Fruit fly (Drosophila melanogaster) whole organism, embryonic: ENCODE measurements around the gene CG43658.

Experiments
- ATbp ChIP-seq: fragments of 200-800 bp; sonication (Bioruptor generic); optimal IDR thresholded peaks from 2 replicates; lab custom pipeline; 2017; ENCODE audit warnings: missing biosample characterization, mild to moderate bottlenecking, missing genetic modification characterization, missing genetic modification reagents
- Bgb ChIP-seq: fragments of 200-800 bp; sonication (Bioruptor generic); IDR thresholded peaks from 2 replicates; pipeline ENCODE4 v1.3.6; 2022; ENCODE audit warnings: missing biosample characterization, missing genetic modification characterization; ENCODE audit not compliant: partially characterized antibody
- BtbVII ChIP-seq: fragments of 200-800 bp; sonication (Bioruptor generic); optimal IDR thresholded peaks from 3 replicates; lab custom pipeline; 2017; ENCODE audit warnings: missing biosample characterization, mild to moderate bottlenecking, missing genetic modification characterization
- CG11560 ChIP-seq: fragments of 200-800 bp; sonication (Bioruptor generic); IDR thresholded peaks from 3 replicates; pipeline ENCODE4 v1.3.6; 2022; ENCODE audit warnings: missing biosample characterization, missing genetic modification characterization
- CG11695 ChIP-seq: fragments of 200-800 bp; sonication (Bioruptor generic); IDR thresholded peaks from 3 replicates; pipeline ENCODE4 v1.3.6; 2022; ENCODE audit warnings: missing biosample characterization, missing genetic modification characterization
- CG11723 ChIP-seq: fragments of 200-800 bp; sonication (Bioruptor generic); optimal IDR thresholded peaks from 2 replicates; lab custom pipeline; 2017; ENCODE audit warnings: missing biosample characterization, mild to moderate bottlenecking, missing genetic modification characterization
- CG12155 ChIP-seq: fragments of 200-800 bp; sonication (Bioruptor generic); optimal IDR thresholded peaks from 3 replicates; lab custom pipeline; 2016; ENCODE audit warnings: missing biosample characterization, missing genetic modification characterization
- CG13775 ChIP-seq: fragments of 200-800 bp; sonication (Bioruptor generic); optimal IDR thresholded peaks from 3 replicates; lab custom pipeline; 2017; ENCODE audit warnings: missing biosample characterization, mild to moderate bottlenecking, missing genetic modification characterization
- CG13894 ChIP-seq: fragments of 200-800 bp; sonication (Bioruptor generic); optimal IDR thresholded peaks from 3 replicates; lab custom pipeline; 2018; ENCODE audit warnings: missing biosample characterization, mild to moderate bottlenecking, missing genetic modification characterization, moderate library complexity
- CG15696 ChIP-seq: fragments of 200-800 bp; sonication (Bioruptor generic); optimal IDR thresholded peaks from 2 replicates; lab custom pipeline; 2019; ENCODE audit warnings: missing biosample characterization, mild to moderate bottlenecking, missing genetic modification characterization, moderate library complexity
- CG16815 ChIP-seq: fragments of 200-800 bp; sonication (Bioruptor generic); optimal IDR thresholded peaks from 3 replicates; lab custom pipeline; 2017; ENCODE audit warnings: missing biosample characterization, mild to moderate bottlenecking, missing genetic modification characterization
- CG2120 ChIP-seq: fragments of 200-800 bp; sonication (Bioruptor generic); optimal IDR thresholded peaks from 3 replicates; lab custom pipeline; 2016; ENCODE audit warnings: missing biosample characterization, missing genetic modification characterization
- CG33557 ChIP-seq: fragments of 200-800 bp; sonication (Bioruptor generic); optimal IDR thresholded peaks from 2 replicates; lab custom pipeline; 2019; ENCODE audit warnings: missing biosample characterization, mild to moderate bottlenecking, missing genetic modification characterization, moderate library complexity
- CG4360 ChIP-seq: fragments of 200-800 bp; sonication (Bioruptor generic); IDR thresholded peaks from 2 replicates; pipeline ENCODE4 v1.3.6; 2022; ENCODE audit warnings: missing biosample characterization, missing genetic modification characterization
- CG5953 ChIP-seq: fragments of 200-800 bp; sonication (Bioruptor generic); IDR thresholded peaks from 2 replicates; pipeline ENCODE4 v1.3.6; 2022; ENCODE audit warnings: missing biosample characterization, missing genetic modification characterization
- CG7987 ChIP-seq: fragments of 200-800 bp; sonication (Bioruptor generic); optimal IDR thresholded peaks from 2 replicates; lab custom pipeline; 2018; ENCODE audit warnings: missing biosample characterization, mild to moderate bottlenecking, missing genetic modification characterization, moderate library complexity
- D19B ChIP-seq: fragments of 200-800 bp; sonication (Bioruptor generic); optimal IDR thresholded peaks from 2 replicates; lab custom pipeline; 2017; ENCODE audit warnings: missing biosample characterization, mild to moderate bottlenecking, missing genetic modification characterization
- Dek ChIP-seq: fragments of 200-800 bp; sonication (Bioruptor generic); optimal IDR thresholded peaks from 3 replicates; lab custom pipeline; 2019; ENCODE audit warnings: missing biosample characterization, mild to moderate bottlenecking, missing genetic modification characterization, moderate library complexity
- Dip3 ChIP-seq: fragments of 200-800 bp; sonication (Bioruptor generic); optimal IDR thresholded peaks from 3 replicates; lab custom pipeline; 2016; ENCODE audit warnings: missing biosample characterization, missing genetic modification characterization
- ERR ChIP-seq: fragments of 200-800 bp; sonication (Bioruptor generic); optimal IDR thresholded peaks from 2 replicates; lab custom pipeline; 2016; ENCODE audit warnings: missing biosample characterization, missing genetic modification characterization
- Fer1 ChIP-seq: fragments of 200-800 bp; sonication (Bioruptor generic); optimal IDR thresholded peaks from 2 replicates; lab custom pipeline; 2017; ENCODE audit warnings: missing biosample characterization, mild to moderate bottlenecking, missing genetic modification characterization
- Hsf ChIP-seq: fragments of 200-800 bp; sonication (Bioruptor generic); optimal IDR thresholded peaks from 3 replicates; lab custom pipeline; 2016; ENCODE audit warnings: missing biosample characterization, missing genetic modification characterization
- Lpt ChIP-seq: fragments of >200 bp; optimal IDR thresholded peaks from 2 replicates; lab custom pipeline; 2018; ENCODE audit warnings: missing biosample characterization, missing genetic modification characterization
- MBD-R2 ChIP-seq: fragments of 200-800 bp; sonication (Bioruptor generic); IDR thresholded peaks from 2 replicates; pipeline ENCODE4 v1.3.6; 2022; ENCODE audit warnings: missing biosample characterization, missing genetic modification characterization
- NFAT ChIP-seq: fragments of 200-800 bp; sonication (Bioruptor generic); IDR thresholded peaks from 2 replicates; pipeline ENCODE4 v1.3.6; 2022; ENCODE audit warnings: missing biosample characterization, missing genetic modification characterization
- Neu2 ChIP-seq: fragments of 200-800 bp; sonication (Bioruptor generic); optimal IDR thresholded peaks from 3 replicates; lab custom pipeline; 2016; ENCODE audit warnings: missing biosample characterization, missing genetic modification characterization, borderline replicate concordance
- Opbp ChIP-seq: fragments of 200-800 bp; sonication (Bioruptor generic); IDR thresholded peaks from 3 replicates; pipeline ENCODE4 v1.3.6; 2022; ENCODE audit warnings: missing biosample characterization, missing genetic modification characterization; ENCODE audit not compliant: partially characterized antibody
- Ravus ChIP-seq: fragments of 200-800 bp; sonication (Bioruptor generic); IDR thresholded peaks from 2 replicates; pipeline ENCODE4 v1.3.6; 2022; ENCODE audit warnings: missing biosample characterization, missing genetic modification characterization
- Sox100B ChIP-seq: fragments of 200-800 bp; sonication (Bioruptor generic); optimal IDR thresholded peaks from 3 replicates; lab custom pipeline; 2018; ENCODE audit warnings: missing biosample characterization, mild to moderate bottlenecking, missing genetic modification characterization
- Tbp ChIP-seq: fragments of >200 bp; optimal IDR thresholded peaks from 2 replicates; lab custom pipeline; 2018; ENCODE audit warnings: missing biosample characterization, missing genetic modification characterization
- amos ChIP-seq: fragments of 200-800 bp; sonication (Bioruptor generic); IDR thresholded peaks from 2 replicates; pipeline ENCODE4 v1.3.6; 2022; ENCODE audit warnings: missing biosample characterization, missing genetic modification characterization; ENCODE audit not compliant: partially characterized antibody
- aop ChIP-seq: fragments of 200-800 bp; sonication (Bioruptor generic); IDR thresholded peaks from 2 replicates; pipeline ENCODE4 v1.3.6; 2022; ENCODE audit warnings: missing biosample characterization, missing genetic modification characterization
- bowl ChIP-seq: fragments of 200-800 bp; sonication (Bioruptor generic); IDR thresholded peaks from 2 replicates; pipeline ENCODE4 v1.3.6; 2022; ENCODE audit warnings: missing biosample characterization, missing genetic modification characterization
- crc ChIP-seq: fragments of 200-800 bp; sonication (Bioruptor generic); optimal IDR thresholded peaks from 2 replicates; lab custom pipeline; 2016; ENCODE audit warnings: missing biosample characterization, missing genetic modification characterization
- fu2 ChIP-seq: fragments of 200-800 bp; sonication (Bioruptor generic); optimal IDR thresholded peaks from 2 replicates; lab custom pipeline; 2016; ENCODE audit warnings: missing biosample characterization, missing genetic modification characterization
- gfzf ChIP-seq: fragments of 200-800 bp; sonication (Bioruptor generic); optimal IDR thresholded peaks from 2 replicates; lab custom pipeline; 2016; ENCODE audit warnings: missing biosample characterization, mild to moderate bottlenecking, missing genetic modification characterization, moderate library complexity
- inv ChIP-seq: fragments of 200-800 bp; sonication (Bioruptor generic); IDR thresholded peaks from 2 replicates; pipeline ENCODE4 v1.3.6; 2022; ENCODE audit warnings: missing biosample characterization, missing genetic modification characterization; ENCODE audit not compliant: partially characterized antibody
- kni ChIP-seq: fragments of 200-800 bp; sonication (Bioruptor generic); optimal IDR thresholded peaks from 3 replicates; lab custom pipeline; 2017; ENCODE audit warnings: mild to moderate bottlenecking, missing biosample characterization, missing genetic modification reagents, missing genetic modification characterization
- lilli ChIP-seq: fragments of 200-800 bp; sonication (Bioruptor generic); optimal IDR thresholded peaks from 3 replicates; lab custom pipeline; 2016; ENCODE audit warnings: missing biosample characterization, missing genetic modification characterization
- mld ChIP-seq: fragments of 200-800 bp; sonication (Bioruptor generic); IDR thresholded peaks from 3 replicates; pipeline ENCODE4 v1.3.6; 2022; ENCODE audit warnings: missing biosample characterization, missing genetic modification characterization; ENCODE audit not compliant: partially characterized antibody
- pb ChIP-seq: fragments of 200-800 bp; sonication (Bioruptor generic); optimal IDR thresholded peaks from 3 replicates; lab custom pipeline; 2016; ENCODE audit warnings: missing biosample characterization, missing genetic modification characterization
- row ChIP-seq: fragments of 200-800 bp; sonication (Bioruptor generic); IDR thresholded peaks from 3 replicates; pipeline ENCODE4 v1.3.6; 2022; ENCODE audit warnings: missing biosample characterization, missing genetic modification characterization
- schlank ChIP-seq: fragments of 200-800 bp; sonication (Bioruptor generic); optimal IDR thresholded peaks from 2 replicates; lab custom pipeline; 2018; ENCODE audit warnings: missing biosample characterization, mild to moderate bottlenecking, missing genetic modification characterization
- scrt ChIP-seq: fragments of 200-800 bp; sonication (Bioruptor generic); optimal IDR thresholded peaks from 2 replicates; lab custom pipeline; 2018; ENCODE audit warnings: missing biosample characterization, mild to moderate bottlenecking, missing genetic modification characterization, moderate library complexity
- tgo ChIP-seq: fragments of 200-800 bp; sonication (Bioruptor generic); IDR thresholded peaks from 3 replicates; pipeline ENCODE4 v1.3.6; 2022; ENCODE audit warnings: missing biosample characterization, missing genetic modification characterization
- tx ChIP-seq: fragments of 200-800 bp; sonication (Bioruptor generic); optimal IDR thresholded peaks from 2 replicates; lab custom pipeline; 2016; ENCODE audit warnings: missing biosample characterization, missing genetic modification characterization
- zen ChIP-seq: fragments of 200-800 bp; sonication (Bioruptor generic); optimal IDR thresholded peaks from 3 replicates; lab custom pipeline; 2018; ENCODE audit warnings: missing biosample characterization, mild to moderate bottlenecking, missing genetic modification characterization, moderate library complexity

CG43658 gene

DNA sequence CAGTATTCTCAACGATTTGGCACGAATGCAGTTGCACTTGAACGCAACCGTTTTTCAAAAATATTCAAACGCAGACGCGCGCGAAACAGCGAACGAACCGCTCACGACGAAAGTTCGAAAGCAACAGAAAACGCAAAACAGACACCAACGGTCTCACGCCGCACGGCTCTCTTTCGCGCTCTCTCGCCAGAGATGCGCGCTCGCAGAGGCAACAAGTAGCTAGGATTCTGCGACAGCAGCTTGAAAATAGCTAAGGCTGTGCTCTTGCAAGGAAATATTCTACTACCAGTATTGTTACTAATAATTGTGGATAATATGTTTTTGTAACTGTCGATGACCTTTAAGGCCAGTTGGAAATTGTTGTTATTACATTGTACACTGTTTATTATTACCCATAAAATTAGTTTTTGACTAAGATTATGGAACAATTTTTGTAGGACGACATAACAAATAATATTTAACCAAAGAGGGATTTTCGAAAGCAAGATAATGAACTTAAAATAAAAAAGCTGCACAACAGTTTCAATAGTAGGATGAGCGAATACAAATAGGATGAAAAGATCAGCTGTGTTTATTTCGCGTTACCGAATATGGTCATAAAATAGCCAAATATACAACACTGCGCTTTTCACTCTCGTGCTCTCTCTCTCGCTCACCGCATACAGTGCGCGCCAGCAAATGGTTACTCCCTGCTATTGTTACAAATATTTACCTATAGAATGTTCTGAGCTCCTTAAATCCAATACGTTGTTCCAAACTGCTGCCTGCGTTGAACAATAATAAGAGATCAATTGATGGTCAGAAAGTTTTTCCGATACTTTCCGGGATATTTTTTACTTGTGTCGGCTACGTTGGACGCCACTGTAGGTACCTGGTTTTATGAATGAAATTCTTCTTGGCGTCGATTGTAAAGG lies 53.8 kb downstream of the CG43658 start (continued):
- TF ChIP-seq CG11560 (tag; lab: Robert Waterston, UW): 0 out of 3 replicates have a peak, but pooled peaks have one; percentile 28
- peak; percentile 43 for TF ChIP-seq fu2 (GFP tag; lab: Kevin White, UChicago)
- TF ChIP-seq mld (GFP tag; lab: Robert Waterston, UW): no peak
- peak; percentile 46 for TF ChIP-seq CG11723 (GFP tag; lab: Kevin White, UChicago)
- peak; percentile 66 for TF ChIP-seq CG13775
- TF ChIP-seq Ravus (GFP tag; lab: Robert Waterston, UW): peak; percentile 14
- peak; percentile 57 for TF ChIP-seq pb (GFP tag; lab: Kevin White, UChicago)
- peak; percentile 49; the same call in 1 of the 2 replicates for TF ChIP-seq Bgb (GFP tag; lab: Robert Waterston, UW)
- peak; percentile 48; the same call in 1 of the 2 replicates for TF ChIP-seq aop
- peak; percentile 22 for TF ChIP-seq zen (tag; lab: Kevin White, UChicago)
- no peak for TF ChIP-seq gfzf (GFP tag; lab: Kevin White, UChicago)
- peak; percentile 18 for TF ChIP-seq schlank (tag; lab: Kevin White, UChicago)
- peak; percentile 31 for TF ChIP-seq CG16815
- peak; percentile 70 for TF ChIP-seq Fer1 (GFP tag; lab: Kevin White, UChicago)
- TF ChIP-seq D19B (GFP tag; lab: Kevin White, UChicago): peak; percentile 25
- peak; percentile 79 for TF ChIP-seq Tbp (GFP tag; lab: Kevin White, UChicago)
- peak; percentile 54 for TF ChIP-seq tx (GFP tag; lab: Kevin White, UChicago)
- peak; percentile 66 for TF ChIP-seq CG12155 (GFP tag; lab: Kevin White, UChicago)
- TF ChIP-seq Neu2 (GFP tag; lab: Kevin White, UChicago): no peak
- peak; percentile 52; the same call in 1 of the 2 replicates for TF ChIP-seq bowl (GFP tag; lab: Robert Waterston, UW)
- peak; percentile 81 for TF ChIP-seq CG2120 (GFP tag; lab: Kevin White, UChicago)
- TF ChIP-seq kni (GFP tag; lab: Kevin White, UChicago): peak; percentile 1
- no peak for TF ChIP-seq inv (GFP tag; lab: Robert Waterston, UW)
- TF ChIP-seq tgo (GFP tag; lab: Robert Waterston, UW): peak; percentile 78
- peak; percentile 69 for TF ChIP-seq NFAT (GFP tag; lab: Robert Waterston, UW)
- TF ChIP-seq CG33557 (GFP tag; lab: Kevin White, UChicago): peak; percentile 30
- TF ChIP-seq BtbVII: peak; percentile 24
- no peak for TF ChIP-seq Lpt (GFP tag; lab: Kevin White, UChicago)
- peak; percentile 24 for TF ChIP-seq CG7987 (GFP tag; lab: Kevin White, UChicago)
- TF ChIP-seq Hsf (GFP tag; lab: Kevin White, UChicago): peak; percentile 76
- TF ChIP-seq CG11695 (GFP tag; lab: Robert Waterston, UW): peak; percentile 90
- peak; percentile 79 for TF ChIP-seq CG5953
- TF ChIP-seq ERR: peak; percentile 57
- TF ChIP-seq Sox100B (GFP tag; lab: Kevin White, UChicago): no peak
- peak; percentile 5 for TF ChIP-seq CG13894
- TF ChIP-seq scrt (GFP tag; lab: Kevin White, UChicago): peak; percentile 73
- peak; percentile 88 for TF ChIP-seq row
- TF ChIP-seq amos (GFP tag; lab: Robert Waterston, UW): 0 out of 2 replicates have a peak, but pooled peaks have one; percentile 26
- peak; percentile 68 for TF ChIP-seq crc (GFP tag; lab: Kevin White, UChicago)
- peak; percentile 22 for TF ChIP-seq Dek (tag; lab: Kevin White, UChicago)
- peak; percentile 60 for TF ChIP-seq ATbp (GFP tag; lab: Kevin White, UChicago)
- TF ChIP-seq MBD-R2 (GFP tag; lab: Robert Waterston, UW): peak; percentile 47; the same call in 1 of the 2 replicates
- peak; percentile 76 for TF ChIP-seq lilli (GFP tag; lab: Kevin White, UChicago)
- TF ChIP-seq Opbp (GFP tag; lab: Robert Waterston, UW): peak; percentile 60; the same call in 2 of the 3 replicates
- TF ChIP-seq Dip3 (GFP tag; lab: Kevin White, UChicago): peak; percentile 69
- peak; percentile 31 for TF ChIP-seq CG15696 (tag; lab: Kevin White, UChicago)
- peak; percentile 54; the same call in 1 of the 2 replicates for TF ChIP-seq CG4360
